Worm (Caenorhabditis elegans) whole organism, L3 larva: ENCODE results near the gene scl-20.

Experiments
- R02D3.7 ChIP-seq: fragments of 150-350 bp; optimal IDR thresholded peaks from 2 replicates; lab custom pipeline; 2014; ENCODE audit warnings: missing biosample characterization, missing genetic modification characterization
- ceh-82 ChIP-seq: fragments of 150-350 bp; optimal IDR thresholded peaks from 2 replicates; lab custom pipeline; 2014; ENCODE audit warnings: missing biosample characterization, missing genetic modification characterization
- egl-27 ChIP-seq: sonication (generic microtip); optimal IDR thresholded peaks from 4 replicates; lab custom pipeline; 2017; ENCODE audit warnings: missing biosample characterization, missing genetic modification reagents, missing genetic modification characterization
- elt-2 ChIP-seq: sonication (generic microtip); optimal IDR thresholded peaks from 2 replicates; lab custom pipeline; 2016; ENCODE audit warnings: missing genetic modification reagents, mild to moderate bottlenecking, missing genetic modification characterization, missing compliant biosample characterization
- fos-1 ChIP-seq: fragments of 150-350 bp; optimal IDR thresholded peaks from 2 replicates; lab custom pipeline; 2014; ENCODE audit warnings: missing biosample characterization, missing genetic modification characterization
- nfya-1 ChIP-seq: sonication (generic microtip); optimal IDR thresholded peaks from 2 replicates; lab custom pipeline; 2017; ENCODE audit warnings: missing genetic modification characterization, mild to moderate bottlenecking, missing compliant biosample characterization, antibody characterized with exemption, moderate library complexity; ENCODE audit not compliant: insufficient read depth
- nhr-11 ChIP-seq: fragments of 150-350 bp; optimal IDR thresholded peaks from 2 replicates; lab custom pipeline; 2014; ENCODE audit warnings: missing biosample characterization, missing genetic modification characterization
- nhr-237 ChIP-seq: fragments of 150-350 bp; optimal IDR thresholded peaks from 2 replicates; lab custom pipeline; 2014; ENCODE audit warnings: missing biosample characterization, missing genetic modification characterization
- nhr-28 ChIP-seq: fragments of 150-350 bp; optimal IDR thresholded peaks from 2 replicates; lab custom pipeline; 2014; ENCODE audit warnings: missing biosample characterization, missing genetic modification characterization
- nhr-76 ChIP-seq: fragments of 150-350 bp; sonication (generic microtip); optimal IDR thresholded peaks from 5 replicates; lab custom pipeline; 2014; ENCODE audit warnings: missing biosample characterization, missing genetic modification characterization
- nhr-77 ChIP-seq: fragments of 150-350 bp; optimal IDR thresholded peaks from 2 replicates; lab custom pipeline; 2014; ENCODE audit warnings: missing biosample characterization, missing genetic modification characterization
- unc-39 ChIP-seq: sonication (generic microtip); optimal IDR thresholded peaks from 4 replicates; lab custom pipeline; 2017; ENCODE audit warnings: missing biosample characterization, missing genetic modification characterization

- no peak for TF ChIP-seq egl-27 (tag; lab: Kevin White, UChicago)
- TF ChIP-seq nhr-76, result no peak
- TF ChIP-seq ceh-82 (tag; lab: Kevin White, UChicago), result no peak
- no peak for TF ChIP-seq unc-39 (tag; lab: Kevin White, UChicago)
- no peak for TF ChIP-seq elt-2
- no peak for TF ChIP-seq nhr-11 (tag; lab: Kevin White, UChicago)
- TF ChIP-seq nhr-237 (tag; lab: Kevin White, UChicago), result no peak
- no peak for TF ChIP-seq nfya-1 (tag; lab: Kevin White, UChicago)
- TF ChIP-seq nhr-77, result no peak
- TF ChIP-seq R02D3.7, result no peak
- no peak for TF ChIP-seq fos-1
- TF ChIP-seq nhr-28 (tag; lab: Kevin White, UChicago), result no peak
These were observed 35.0 kb downstream of the scl-20 start, which contains the start of gene nhr-241 for ce11 chrV:18699326-18699725.
